Fruit fly (Drosophila melanogaster) whole organism, adult: ENCODE measurements around the gene CG14742.

ENCODE experiments used
- CG14711 ChIP-seq: fragments of 200-800 bp; sonication (Bioruptor generic); optimal IDR thresholded peaks from 2 replicates; lab custom pipeline; 2018; ENCODE audit warnings: missing biosample characterization, mild to moderate bottlenecking, missing genetic modification characterization, moderate library complexity
- CG1620 ChIP-seq: fragments of 200-800 bp; sonication (Bioruptor generic); optimal IDR thresholded peaks from 2 replicates; lab custom pipeline; 2016; ENCODE audit warnings: missing biosample characterization, missing genetic modification characterization
- CG33017 ChIP-seq: fragments of 200-800 bp; sonication (Bioruptor generic); optimal IDR thresholded peaks from 2 replicates; lab custom pipeline; 2018; ENCODE audit warnings: missing biosample characterization, mild to moderate bottlenecking, missing genetic modification characterization, moderate library complexity
- CG7045 ChIP-seq: fragments of 200-800 bp; sonication (Bioruptor generic); optimal IDR thresholded peaks from 2 replicates; lab custom pipeline; 2017; ENCODE audit warnings: missing biosample characterization, mild to moderate bottlenecking, missing genetic modification characterization
- CG7101 ChIP-seq: fragments of 200-800 bp; sonication (Bioruptor generic); optimal IDR thresholded peaks from 2 replicates; lab custom pipeline; 2018; ENCODE audit warnings: missing biosample characterization, mild to moderate bottlenecking, missing genetic modification characterization, moderate library complexity
- Clk ChIP-seq: fragments of 200-800 bp; sonication (Bioruptor generic); optimal IDR thresholded peaks from 2 replicates; lab custom pipeline; 2017; ENCODE audit warnings: missing biosample characterization, missing genetic modification characterization
- Crg-1 ChIP-seq: fragments of 200-800 bp; sonication (Bioruptor generic); optimal IDR thresholded peaks from 2 replicates; lab custom pipeline; 2016; ENCODE audit warnings: missing biosample characterization, missing genetic modification characterization
- cic ChIP-seq: fragments of 200-800 bp; sonication (Bioruptor generic); optimal IDR thresholded peaks from 2 replicates; lab custom pipeline; 2017; ENCODE audit warnings: missing biosample characterization, mild to moderate bottlenecking, missing genetic modification characterization, moderate library complexity
- cnc ChIP-seq, 2 experiments: fragments of >200 bp; optimal IDR thresholded peaks; 2 replicates each; lab custom pipeline; 2017
- kay ChIP-seq: fragments of 200-800 bp; sonication (Bioruptor generic); peaks from one replicate; lab custom pipeline; 2016; ENCODE audit warnings: missing biosample characterization, missing genetic modification characterization, borderline replicate concordance
- ovo ChIP-seq: fragments of 200-800 bp; sonication (Bioruptor generic); optimal IDR thresholded peaks from 2 replicates; lab custom pipeline; 2016; ENCODE audit warnings: missing biosample characterization, missing genetic modification characterization
- toe ChIP-seq: fragments of 200-800 bp; sonication (Bioruptor generic); optimal IDR thresholded peaks from 2 replicates; lab custom pipeline; 2016; ENCODE audit warnings: missing biosample characterization, missing genetic modification characterization

dm6 chr3R:12251534-12251933 lies 37.2 kb downstream of the CG14742 start:
- TF ChIP-seq ovo (GFP tag; lab: Kevin White, UChicago) (no peak), CG14711 (tag; lab: Kevin White, UChicago) (no peak), cnc (optimal IDR thresholded peaks at IDR 0.05; lab: Kevin White, UChicago) (no peak), Crg-1 (no peak), CG7045 (GFP tag; lab: Kevin White, UChicago) (no peak), CG7101 (tag; lab: Kevin White, UChicago) (no peak), CG33017 (tag; lab: Kevin White, UChicago) (no peak), toe (no peak), CG1620 (GFP tag; lab: Kevin White, UChicago) (no peak), cic (GFP tag; lab: Kevin White, UChicago) (no peak), kay (GFP tag; lab: Kevin White, UChicago) (no peak), Clk (no peak)
